Worm (Caenorhabditis elegans): ENCODE measurements around the gene arrd-24.

arrd-24 gene

DNA sequence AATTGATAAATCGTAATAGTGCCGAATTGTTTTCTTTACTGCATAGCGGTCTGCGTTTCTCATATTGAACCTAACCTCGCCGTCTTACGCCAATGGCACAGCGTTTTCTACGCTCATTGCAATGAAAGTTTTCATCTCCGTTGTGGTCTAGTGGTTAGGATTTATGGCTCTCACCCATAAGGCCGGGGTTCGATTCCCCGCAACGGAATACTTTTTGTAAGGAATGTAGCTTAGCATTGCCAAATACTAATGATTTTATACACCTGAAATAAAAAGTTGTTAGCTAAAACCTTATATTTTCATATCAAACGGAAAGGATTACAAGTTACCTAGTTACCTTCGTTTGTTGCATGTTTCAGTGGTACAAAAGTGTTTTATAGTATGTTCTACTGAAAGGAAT lies 35.5 kb upstream of the arrd-24 start (continued):
- peak; percentile 73 for TF ChIP-seq sma-3 (GFP tag; optimal IDR thresholded peaks at IDR 0.05)

DNA sequence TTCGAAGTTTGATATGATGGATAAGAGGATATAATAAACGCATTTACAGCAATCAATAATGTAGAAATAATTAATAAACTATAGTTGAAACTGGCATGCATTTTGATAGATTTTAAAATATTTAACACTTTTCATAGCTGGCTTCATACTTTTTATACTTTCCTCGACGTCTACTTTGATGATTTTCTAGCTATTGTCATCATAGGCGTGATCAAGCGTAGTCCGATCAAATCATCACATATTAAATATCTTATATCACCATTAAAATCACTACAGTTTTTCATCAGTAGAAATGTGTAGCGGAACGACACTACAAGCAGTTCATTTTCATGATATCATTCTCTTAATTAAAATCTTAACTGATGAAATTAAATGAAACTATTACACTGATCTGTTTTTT lies 35.0 kb upstream of the arrd-24 start, which contains the start of gene C04C11.25:
Gene C04C11.25 (minus strand): TSS at position 101 of the 400 bp plus-strand sequence.
- TF ChIP-seq egl-27 (tag; optimal IDR thresholded peaks at IDR 0.05), result no peak
- TF ChIP-seq blmp-1 (tag; optimal IDR thresholded peaks at IDR 0.05; ENCODE audit: insufficient read depth), result no peak
- no peak for TF ChIP-seq lsy-2 (tag; optimal IDR thresholded peaks at IDR 0.05)
- no peak for TF ChIP-seq ZK546.5 (tag; optimal IDR thresholded peaks at IDR 0.05)
- TF ChIP-seq elt-3 (tag; optimal IDR thresholded peaks at IDR 0.05), result no peak
- no peak for TF ChIP-seq nhr-237 (tag; optimal IDR thresholded peaks at IDR 0.05)
- no peak for TF ChIP-seq C34F6.9 (tag; optimal IDR thresholded peaks at IDR 0.05)
- TF ChIP-seq nhr-129 (tag; optimal IDR thresholded peaks at IDR 0.05), result no peak
- TF ChIP-seq nhr-11 (tag; optimal IDR thresholded peaks at IDR 0.05), result no peak
- no peak for TF ChIP-seq lin-13 (GFP tag; optimal IDR thresholded peaks at IDR 0.05)
- no peak for TF ChIP-seq nhr-25 (tag; optimal IDR thresholded peaks at IDR 0.05)
- TF ChIP-seq unc-39 (tag; optimal IDR thresholded peaks at IDR 0.05), result no peak
- TF ChIP-seq ama-1 (optimal IDR thresholded peaks at IDR 0.05), result no peak
- TF ChIP-seq sem-4 (tag; optimal IDR thresholded peaks at IDR 0.05), result no peak

ce11 chrX:14012417-14012816 lies 32.1 kb upstream of the arrd-24 start, which contains the start of gene tbc-19:
Gene tbc-19, minus strand, starts transcription at chrX:14012517.
- TF ChIP-seq mab-5 (tag; optimal IDR thresholded peaks at IDR 0.05), result no peak
- no peak for TF ChIP-seq ZK546.5 (tag; optimal IDR thresholded peaks at IDR 0.05)
- no peak for TF ChIP-seq zag-1 (tag; optimal IDR thresholded peaks at IDR 0.05)
- no peak for TF ChIP-seq egl-27 (tag; optimal IDR thresholded peaks at IDR 0.05)
- no peak for TF ChIP-seq gmeb-1 (tag; optimal IDR thresholded peaks at IDR 0.05)
- TF ChIP-seq nhr-11 (tag; optimal IDR thresholded peaks at IDR 0.05), result no peak
- TF ChIP-seq crh-2 (tag; optimal IDR thresholded peaks at IDR 0.05), result no peak
- TF ChIP-seq R02D3.7 (tag; optimal IDR thresholded peaks at IDR 0.05), result no peak
- TF ChIP-seq aly-2 (tag; optimal IDR thresholded peaks at IDR 0.05), result no peak
- no peak for TF ChIP-seq nhr-237 (tag; optimal IDR thresholded peaks at IDR 0.05)
- no peak for TF ChIP-seq elt-3 (tag; optimal IDR thresholded peaks at IDR 0.05)
- no peak for TF ChIP-seq ama-1 (optimal IDR thresholded peaks at IDR 0.05)

DNA sequence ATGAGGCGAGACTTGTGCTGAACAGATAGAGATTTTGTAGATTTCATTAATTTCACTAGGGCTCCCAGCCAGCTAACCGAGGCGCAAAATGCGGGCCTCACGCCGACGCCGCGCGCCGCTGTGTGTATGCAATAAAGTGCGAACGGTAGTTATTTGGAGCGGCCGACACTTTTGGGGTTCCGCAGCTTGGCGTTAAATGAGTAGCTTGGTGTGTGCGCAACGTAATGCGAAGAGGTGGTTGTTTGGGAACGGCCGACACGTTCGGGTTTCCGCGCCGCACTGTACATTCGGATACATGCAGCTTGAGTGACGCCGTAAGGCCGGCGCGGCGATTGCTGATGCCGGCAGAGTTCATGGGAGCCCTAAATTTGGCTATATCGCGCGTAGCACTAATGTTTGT lies 27.8 kb upstream of the arrd-24 start:
- no peak for TF ChIP-seq mab-5 (tag; optimal IDR thresholded peaks at IDR 0.05)
- no peak for TF ChIP-seq unc-62 (GFP tag; optimal IDR thresholded peaks at IDR 0.05)
- TF ChIP-seq aly-2 (tag; optimal IDR thresholded peaks at IDR 0.05), result no peak

- no peak for TF ChIP-seq mbf-1 (tag; optimal IDR thresholded peaks at IDR 0.05)
- no peak for TF ChIP-seq ztf-1 (GFP tag; conservative IDR thresholded peaks at IDR 0.05)
- TF ChIP-seq aly-2 (tag; optimal IDR thresholded peaks at IDR 0.05), result no peak
- peak; percentile 16 for TF ChIP-seq sma-9 (GFP tag; optimal IDR thresholded peaks at IDR 0.05)
- no peak for TF ChIP-seq sma-9 (tag; optimal IDR thresholded peaks at IDR 0.05)
- no peak for TF ChIP-seq sma-3 (GFP tag; optimal IDR thresholded peaks at IDR 0.05)
- no peak for TF ChIP-seq skn-1 (tag; optimal IDR thresholded peaks at IDR 0.05)
- TF ChIP-seq fos-1 (tag; optimal IDR thresholded peaks at IDR 0.05), result peak; percentile 47
- TF ChIP-seq lin-39 (tag; optimal IDR thresholded peaks at IDR 0.05), result no peak
- TF ChIP-seq unc-39 (tag; optimal IDR thresholded peaks at IDR 0.05), result no peak
- TF ChIP-seq nhr-129 (tag; optimal IDR thresholded peaks at IDR 0.05), result no peak
- TF ChIP-seq mab-5 (tag; optimal IDR thresholded peaks at IDR 0.05), result no peak
- no peak for TF ChIP-seq gmeb-1 (tag; optimal IDR thresholded peaks at IDR 0.05)
- TF ChIP-seq unc-62 (GFP tag; optimal IDR thresholded peaks at IDR 0.05), result no peak
- no peak for TF ChIP-seq lin-11 (tag; optimal IDR thresholded peaks at IDR 0.05)
- TF ChIP-seq nhr-21 (tag; optimal IDR thresholded peaks at IDR 0.05), result no peak
- TF ChIP-seq C34F6.9 (tag; optimal IDR thresholded peaks at IDR 0.05), result no peak
These were observed 23.2 kb upstream of the arrd-24 start for ce11 chrX:14003538-14003937.

DNA sequence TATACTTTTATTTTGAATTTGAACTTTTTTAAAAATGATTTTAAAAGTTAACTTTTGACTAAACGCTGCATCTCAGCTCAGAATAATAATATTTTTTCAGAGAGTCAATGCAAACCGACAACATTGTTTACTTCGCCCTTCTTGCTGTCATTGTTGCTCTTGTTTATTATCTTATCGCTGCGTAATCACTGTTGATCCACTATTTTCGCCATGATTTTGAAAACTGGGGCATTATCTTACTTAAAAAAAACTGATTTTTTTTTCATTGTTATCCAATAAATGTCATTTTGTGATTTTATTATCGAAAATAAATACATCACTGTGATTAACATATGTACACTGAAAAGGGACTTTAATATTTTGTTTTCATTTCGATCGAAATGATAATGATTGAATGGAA lies 22.4 kb upstream of the arrd-24 start:
- TF ChIP-seq sma-9 (GFP tag; optimal IDR thresholded peaks at IDR 0.05), result no peak
- TF ChIP-seq sma-9 (tag; optimal IDR thresholded peaks at IDR 0.05), result no peak
- TF ChIP-seq nhr-129 (tag; optimal IDR thresholded peaks at IDR 0.05), result no peak
- TF ChIP-seq lin-13 (GFP tag; optimal IDR thresholded peaks at IDR 0.05), result no peak
- no peak for TF ChIP-seq elt-3 (tag; optimal IDR thresholded peaks at IDR 0.05)
- TF ChIP-seq mdl-1 (tag; optimal IDR thresholded peaks at IDR 0.05), result no peak
- TF ChIP-seq nhr-77 (tag; optimal IDR thresholded peaks at IDR 0.05), result no peak

Measured in whole organism, L2 larva.